Worm (Caenorhabditis elegans) whole organism, mixed stage, embryonic: ENCODE measurements around the gene pgm-2.

Experiments
- M03D4.4 ChIP-seq: sonication (generic microtip); optimal IDR thresholded peaks from 2 replicates; lab custom pipeline; 2017; ENCODE audit warnings: mild to moderate bottlenecking, missing genetic modification characterization, missing compliant biosample characterization
- blmp-1 ChIP-seq: fragments of 150-350 bp; optimal IDR thresholded peaks from 2 replicates; lab custom pipeline; 2014; ENCODE audit warnings: missing biosample characterization, missing genetic modification characterization
- ceh-39 ChIP-seq: fragments of 150-350 bp; optimal IDR thresholded peaks from 2 replicates; lab custom pipeline; 2014; ENCODE audit warnings: missing biosample characterization, missing genetic modification characterization
- ceh-43 ChIP-seq: fragments of 200-800 bp; sonication (Bioruptor generic); optimal IDR thresholded peaks from 2 replicates; lab custom pipeline; 2018; ENCODE audit warnings: mild to moderate bottlenecking, missing genetic modification characterization, moderate library complexity, missing compliant biosample characterization
- ceh-83 ChIP-seq: fragments of 200-800 bp; sonication (Bioruptor generic); optimal IDR thresholded peaks from 2 replicates; lab custom pipeline; 2018; ENCODE audit warnings: mild to moderate bottlenecking, missing genetic modification characterization, missing compliant biosample characterization
- ces-1 ChIP-seq: fragments of 150-350 bp; optimal IDR thresholded peaks from 2 replicates; lab custom pipeline; 2014; ENCODE audit warnings: missing biosample characterization, missing genetic modification reagents, missing genetic modification characterization
- cnd-1 ChIP-seq: fragments of 200-800 bp; sonication (Bioruptor generic); optimal IDR thresholded peaks from 2 replicates; lab custom pipeline; 2018; ENCODE audit warnings: mild to moderate bottlenecking, missing genetic modification characterization, missing compliant biosample characterization
- drap-1 ChIP-seq: fragments of 200-800 bp; sonication (Bioruptor generic); optimal IDR thresholded peaks from 3 replicates; lab custom pipeline; 2018; ENCODE audit warnings: mild to moderate bottlenecking, missing genetic modification characterization, missing compliant biosample characterization
- elt-1 ChIP-seq: sonication (generic microtip); optimal IDR thresholded peaks from 2 replicates; lab custom pipeline; 2017; ENCODE audit warnings: missing genetic modification characterization, mild to moderate bottlenecking, missing compliant biosample characterization, antibody characterized with exemption, moderate library complexity, borderline replicate concordance; ENCODE audit not compliant: insufficient read depth
- elt-3 ChIP-seq: fragments of 150-350 bp; optimal IDR thresholded peaks from 2 replicates; lab custom pipeline; 2014; ENCODE audit warnings: missing biosample characterization, missing genetic modification characterization
- flh-1 ChIP-seq: fragments of 200-800 bp; sonication (Bioruptor generic); optimal IDR thresholded peaks from 2 replicates; lab custom pipeline; 2018; ENCODE audit warnings: mild to moderate bottlenecking, missing genetic modification characterization, moderate library complexity, missing compliant biosample characterization
- ham-2 ChIP-seq: fragments of 200-800 bp; sonication (Bioruptor generic); optimal IDR thresholded peaks from 2 replicates; lab custom pipeline; 2018; ENCODE audit warnings: mild to moderate bottlenecking, missing genetic modification characterization, missing compliant biosample characterization
- hlh-1 ChIP-seq: fragments of 150-350 bp; optimal IDR thresholded peaks from 2 replicates; lab custom pipeline; 2014; ENCODE audit warnings: missing biosample characterization, missing genetic modification reagents, missing genetic modification characterization
- lin-13 ChIP-seq: fragments of 150-350 bp; optimal IDR thresholded peaks from 2 replicates; lab custom pipeline; 2014; ENCODE audit warnings: missing biosample characterization, missing genetic modification characterization
- lsy-2 ChIP-seq: fragments of 150-350 bp; optimal IDR thresholded peaks from 2 replicates; lab custom pipeline; 2014; ENCODE audit warnings: missing biosample characterization, missing genetic modification characterization
- mab-5 ChIP-seq: fragments of 150-350 bp; optimal IDR thresholded peaks from 2 replicates; lab custom pipeline; 2014; ENCODE audit warnings: missing biosample characterization, missing genetic modification characterization
- mep-1 ChIP-seq: fragments of 150-350 bp; optimal IDR thresholded peaks from 2 replicates; lab custom pipeline; 2017; ENCODE audit warnings: missing biosample characterization, missing genetic modification reagents, missing genetic modification characterization, inconsistent platforms
- mls-2 ChIP-seq: sonication (generic microtip); optimal IDR thresholded peaks from 2 replicates; lab custom pipeline; 2016; ENCODE audit warnings: mild to moderate bottlenecking, missing genetic modification characterization, moderate library complexity, missing compliant biosample characterization
- nhr-12 ChIP-seq: fragments of 150-350 bp; optimal IDR thresholded peaks from 2 replicates; lab custom pipeline; 2014; ENCODE audit warnings: missing biosample characterization, missing genetic modification characterization
- nhr-2 ChIP-seq: fragments of 150-350 bp; optimal IDR thresholded peaks from 2 replicates; lab custom pipeline; 2014; ENCODE audit warnings: missing biosample characterization, missing genetic modification characterization
- nhr-237 ChIP-seq: fragments of 150-350 bp; optimal IDR thresholded peaks from 2 replicates; lab custom pipeline; 2014; ENCODE audit warnings: missing biosample characterization, missing genetic modification characterization
- nhr-28 ChIP-seq: fragments of 150-350 bp; optimal IDR thresholded peaks from 2 replicates; lab custom pipeline; 2014; ENCODE audit warnings: missing biosample characterization, missing genetic modification characterization
- nhr-76 ChIP-seq: sonication (generic microtip); optimal IDR thresholded peaks from 2 replicates; lab custom pipeline; 2017; ENCODE audit warnings: missing biosample characterization, missing genetic modification characterization
- pha-4 ChIP-seq: fragments of 150-350 bp; optimal IDR thresholded peaks from 2 replicates; lab custom pipeline; 2018; ENCODE audit warnings: missing biosample characterization, missing genetic modification reagents, missing genetic modification characterization
- sem-2 ChIP-seq: fragments of 200-800 bp; sonication (Bioruptor generic); optimal IDR thresholded peaks from 2 replicates; lab custom pipeline; 2018; ENCODE audit warnings: mild to moderate bottlenecking, missing genetic modification characterization, missing compliant biosample characterization
- snpc-4 ChIP-seq: fragments of 150-350 bp; optimal IDR thresholded peaks from 2 replicates; lab custom pipeline; 2014; ENCODE audit warnings: missing biosample characterization, missing genetic modification characterization
- sptf-1 ChIP-seq: sonication (generic microtip); optimal IDR thresholded peaks from 2 replicates; lab custom pipeline; 2017; ENCODE audit warnings: mild to moderate bottlenecking, missing genetic modification characterization, moderate library complexity, missing compliant biosample characterization
- tbx-8 ChIP-seq: fragments of 200-800 bp; sonication (Bioruptor generic); optimal IDR thresholded peaks from 2 replicates; lab custom pipeline; 2018; ENCODE audit warnings: mild to moderate bottlenecking, missing genetic modification characterization, moderate library complexity, missing compliant biosample characterization
- unc-39 ChIP-seq: fragments of 150-350 bp; optimal IDR thresholded peaks from 2 replicates; lab custom pipeline; 2014; ENCODE audit warnings: missing biosample characterization, missing genetic modification characterization
- unc-62 ChIP-seq: fragments of 150-350 bp; optimal IDR thresholded peaks from 2 replicates; lab custom pipeline; 2014; ENCODE audit warnings: missing biosample characterization, missing genetic modification reagents, missing genetic modification characterization
- zip-8 ChIP-seq: fragments of 150-350 bp; optimal IDR thresholded peaks from 2 replicates; lab custom pipeline; 2014; ENCODE audit warnings: missing biosample characterization, missing genetic modification characterization
- ztf-11 ChIP-seq: fragments of 150-350 bp; optimal IDR thresholded peaks from 2 replicates; lab custom pipeline; 2014; ENCODE audit warnings: missing biosample characterization, missing genetic modification characterization

The pgm-2 gene

ce11 chrIII:13341275-13341626 is 42.1 kb downstream of the pgm-2 start, which contains the start of gene nud-1:
Gene nud-1, plus strand, starts transcription at chrIII:13341527.
- TF ChIP-seq nhr-28 (tag; lab: Kevin White, UChicago) (no peak), sem-2 (GFP tag; lab: Kevin White, UChicago) (no peak), hlh-1 (tag; lab: Kevin White, UChicago) (no peak), tbx-8 (GFP tag; lab: Kevin White, UChicago) (no peak), lin-13 (tag; lab: Kevin White, UChicago) (no peak), sptf-1 (no peak), ceh-43 (GFP tag; lab: Kevin White, UChicago) (no peak), nhr-2 (tag; lab: Kevin White, UChicago) (no peak), drap-1 (GFP tag; lab: Kevin White, UChicago) (no peak), mls-2 (tag; lab: Kevin White, UChicago) (no peak), zip-8 (tag; lab: Kevin White, UChicago) (no peak), pha-4 (tag; lab: Kevin White, UChicago) (no peak), nhr-12 (tag; lab: Kevin White, UChicago) (no peak)

ce11 chrIII:13342079-13342734 is 43.0 kb downstream of the pgm-2 start, which contains the start of gene dro-1:
Gene dro-1, plus strand, starts transcription at chrIII:13342684.
- TF ChIP-seq unc-39 (tag; lab: Kevin White, UChicago), result no peak
- no peak for TF ChIP-seq drap-1 (GFP tag; lab: Kevin White, UChicago)
- no peak for TF ChIP-seq ceh-39
- TF ChIP-seq ceh-43 (GFP tag; lab: Kevin White, UChicago), result no peak
- TF ChIP-seq lin-13 (tag; lab: Kevin White, UChicago), result no peak
- no peak for TF ChIP-seq elt-1 (tag; lab: Kevin White, UChicago)
- no peak for TF ChIP-seq ces-1 (GFP tag; lab: Kevin White, UChicago)
- TF ChIP-seq ceh-83, result no peak
- no peak for TF ChIP-seq flh-1 (GFP tag; lab: Kevin White, UChicago)
- no peak for TF ChIP-seq nhr-76 (tag; lab: Kevin White, UChicago)
- no peak for TF ChIP-seq mep-1 (tag; lab: Kevin White, UChicago)
- TF ChIP-seq zip-8 (tag; lab: Kevin White, UChicago), result no peak
- TF ChIP-seq ztf-11 (tag; lab: Kevin White, UChicago), result no peak
- no peak for TF ChIP-seq tbx-8 (GFP tag; lab: Kevin White, UChicago)
- no peak for TF ChIP-seq hlh-1 (tag; lab: Kevin White, UChicago)
- TF ChIP-seq blmp-1, result no peak
- TF ChIP-seq sptf-1, result no peak
- TF ChIP-seq ham-2 (GFP tag; lab: Kevin White, UChicago), result no peak
- TF ChIP-seq snpc-4 (tag; lab: Kevin White, UChicago), result no peak
- TF ChIP-seq, all 35 proteins: peak for 0

- TF ChIP-seq ztf-11 (tag; lab: Kevin White, UChicago) (no peak), nhr-28 (tag; lab: Kevin White, UChicago) (no peak), zip-8 (tag; lab: Kevin White, UChicago) (no peak), M03D4.4 (tag; lab: Kevin White, UChicago) (no peak), hlh-1 (tag; lab: Kevin White, UChicago) (no peak), blmp-1 (no peak), tbx-8 (GFP tag; lab: Kevin White, UChicago) (no peak)
These were observed 43.9 kb downstream of the pgm-2 start, which contains the start of gene ife-1 for ce11 chrIII:13343117-13343516. Gene ife-1, plus strand, starts transcription at chrIII:13343417.

ce11 chrIII:13343562-13344139 is 44.5 kb downstream of the pgm-2 start:
- TF ChIP-seq cnd-1 (no peak), sptf-1 (no peak), M03D4.4 (tag; lab: Kevin White, UChicago) (no peak), elt-3 (no peak), mab-5 (tag; lab: Kevin White, UChicago) (no peak), flh-1 (GFP tag; lab: Kevin White, UChicago) (no peak), hlh-1 (tag; lab: Kevin White, UChicago) (no peak), elt-1 (tag; lab: Kevin White, UChicago) (no peak), nhr-237 (tag; lab: Kevin White, UChicago) (no peak), blmp-1 (no peak), unc-62 (GFP tag; lab: Kevin White, UChicago) (no peak), ztf-11 (tag; lab: Kevin White, UChicago) (no peak), snpc-4 (tag; lab: Kevin White, UChicago) (no peak), nhr-76 (tag; lab: Kevin White, UChicago) (no peak), unc-39 (tag; lab: Kevin White, UChicago) (no peak), lsy-2 (no peak)
